Worm (Caenorhabditis elegans): ENCODE results near the gene srlf-1.

Gene srlf-1

DNA sequence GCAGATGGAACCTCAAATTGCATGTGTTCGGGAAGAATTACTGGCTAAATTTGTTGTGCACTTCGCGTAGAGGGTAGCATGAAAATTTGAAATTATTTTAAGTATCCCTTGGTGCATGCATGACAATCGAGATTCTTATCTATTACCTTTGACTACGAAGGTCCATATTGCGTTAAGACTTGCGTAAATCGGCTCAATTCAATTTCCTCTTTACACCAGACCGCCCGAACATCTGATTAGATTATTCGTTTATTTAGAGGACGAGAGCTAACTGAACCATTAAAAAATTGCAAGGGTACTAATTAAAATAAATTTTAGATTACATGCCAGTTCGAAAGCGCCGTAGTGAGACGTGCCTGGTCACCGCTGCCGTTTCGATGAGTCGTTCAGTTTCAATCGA is 27.2 kb downstream of the srlf-1 start:
- 0 out of 2 replicates have a peak, but pooled peaks have one; percentile 7 for TF ChIP-seq hsf-1 (GFP tag; IDR thresholded peaks at IDR 0.05)
- no peak for TF ChIP-seq K12H6.12 (tag; optimal IDR thresholded peaks at IDR 0.05)

DNA sequence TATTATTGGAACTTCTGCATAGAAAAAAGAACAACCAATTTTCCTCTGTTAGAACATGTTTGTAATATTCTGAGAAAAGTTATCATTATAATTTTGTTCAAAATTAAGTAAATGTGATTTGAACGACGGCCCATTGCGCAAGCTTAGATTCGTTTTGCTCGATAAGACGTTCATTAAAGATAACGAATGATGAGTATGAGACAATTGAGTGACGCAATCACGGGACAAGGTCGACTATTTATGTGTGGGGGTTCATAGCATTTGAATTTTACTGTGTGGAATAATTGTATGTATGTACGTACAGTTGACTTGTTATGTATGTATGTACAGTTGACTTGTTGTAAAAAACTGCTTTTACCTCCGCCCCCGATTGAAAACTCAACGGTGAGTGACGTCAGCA is 29.0 kb downstream of the srlf-1 start:
- TF ChIP-seq zfh-2 (GFP tag; conservative IDR thresholded peaks at IDR 0.05) (no peak), snpc-1.3 (tag; optimal IDR thresholded peaks at IDR 0.05; ENCODE audit: insufficient read depth) (no peak), F33H1.4 (GFP tag; IDR thresholded peaks at IDR 0.05) (no peak), ccch-3 (GFP tag; optimal IDR thresholded peaks at IDR 0.05) (no peak), ceh-100 (GFP tag; IDR thresholded peaks at IDR 0.05) (no peak), F57A8.1 (GFP tag; optimal IDR thresholded peaks at IDR 0.05) (no peak), egl-18 (GFP tag; IDR thresholded peaks at IDR 0.05) (no peak), C17E4.6 (GFP tag; IDR thresholded peaks at IDR 0.05) (no peak), egrh-3 (GFP tag; IDR thresholded peaks at IDR 0.05) (no peak), aptf-2 (GFP tag; conservative IDR thresholded peaks at IDR 0.05) (no peak), T26A5.8 (tag; optimal IDR thresholded peaks at IDR 0.05) (no peak), hsf-1 (GFP tag; IDR thresholded peaks at IDR 0.05) (no peak)

DNA sequence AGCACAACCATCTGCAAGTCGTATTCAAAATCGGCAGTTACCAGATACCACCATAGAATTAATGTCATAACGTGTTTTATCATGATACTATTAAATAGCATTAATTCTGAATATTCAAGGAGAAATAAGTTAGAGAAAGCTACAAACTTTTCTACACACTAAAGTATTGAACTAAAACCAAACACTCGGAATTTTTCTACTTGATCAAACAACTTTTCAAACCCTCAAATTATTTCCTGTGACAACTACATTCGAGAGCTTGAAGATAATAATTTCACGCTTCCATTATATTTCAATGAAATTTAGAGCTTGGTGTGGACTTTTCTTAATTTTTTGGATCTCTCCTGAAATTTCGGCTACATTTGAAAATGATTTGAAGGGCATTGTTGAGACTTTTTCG is 32.1 kb downstream of the srlf-1 start, which contains the start of gene irld-47:
Gene irld-47 (minus strand): TSS at position 101 of the 400 bp plus-strand sequence.
- no peak for TF ChIP-seq hlh-12 (tag; optimal IDR thresholded peaks at IDR 0.05)
- no peak for TF ChIP-seq madf-8 (GFP tag; conservative IDR thresholded peaks at IDR 0.05)
- TF ChIP-seq repo-1 (tag; optimal IDR thresholded peaks at IDR 0.05): no peak
- no peak for TF ChIP-seq F23B12.7 (tag; optimal IDR thresholded peaks at IDR 0.05; ENCODE audit: insufficient read depth)
- TF ChIP-seq ceh-27 (GFP tag; optimal IDR thresholded peaks at IDR 0.05): no peak
- TF ChIP-seq ztf-26 (tag; optimal IDR thresholded peaks at IDR 0.05): no peak
- TF ChIP-seq dpff-1 (tag; optimal IDR thresholded peaks at IDR 0.05): no peak
- TF ChIP-seq ztf-28 (GFP tag; IDR thresholded peaks at IDR 0.05): no peak
- TF ChIP-seq zim-3 (tag; optimal IDR thresholded peaks at IDR 0.05): no peak
- TF ChIP-seq Y53F4B.3 (GFP tag; IDR thresholded peaks at IDR 0.05): no peak
- TF ChIP-seq F10E7.11 (tag; optimal IDR thresholded peaks at IDR 0.05): no peak
- TF ChIP-seq F55B11.4 (tag; optimal IDR thresholded peaks at IDR 0.05; ENCODE audit: borderline replicate concordance, insufficient read depth): no peak
- TF ChIP-seq nfya-1 (tag; optimal IDR thresholded peaks at IDR 0.05; ENCODE audit: borderline replicate concordance, insufficient read depth): no peak
- TF ChIP-seq unc-130 (GFP tag; optimal IDR thresholded peaks at IDR 0.05): no peak
- TF ChIP-seq let-526 (GFP tag; IDR thresholded peaks at IDR 0.05): no peak
- TF ChIP-seq ztf-6 (GFP tag; IDR thresholded peaks at IDR 0.05): no peak

DNA sequence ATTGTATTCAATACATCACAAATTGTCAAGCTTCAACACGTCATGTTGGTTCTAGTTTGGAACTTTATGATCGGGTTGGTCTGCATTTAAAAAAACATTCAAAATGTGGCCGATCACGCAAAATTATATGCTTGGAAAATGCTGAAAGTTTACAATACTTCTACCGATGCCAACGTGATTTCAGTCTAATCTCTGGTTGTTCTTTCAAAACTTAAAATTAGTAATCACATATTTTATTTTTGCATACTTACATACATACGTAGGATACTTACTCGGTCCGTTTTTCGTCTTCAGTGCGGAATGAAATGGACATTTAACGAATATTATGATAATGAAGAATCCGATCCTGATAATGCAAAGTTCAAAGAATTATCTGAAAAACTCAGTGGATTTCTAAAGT is 34.7 kb downstream of the srlf-1 start, which contains the start of gene srw-62:
Gene srw-62 (plus strand): TSS at position 301 of the 400 bp plus-strand sequence.
- TF ChIP-seq unc-130 (GFP tag; optimal IDR thresholded peaks at IDR 0.05): no peak
- no peak for TF ChIP-seq hlh-12 (tag; optimal IDR thresholded peaks at IDR 0.05)
- no peak for TF ChIP-seq efl-1 (GFP tag; optimal IDR thresholded peaks at IDR 0.05)
- TF ChIP-seq egrh-3 (GFP tag; IDR thresholded peaks at IDR 0.05): no peak
- TF ChIP-seq Y56A3A.18 (GFP tag; IDR thresholded peaks at IDR 0.05): no peak
- TF ChIP-seq C06A6.2 (GFP tag; conservative IDR thresholded peaks at IDR 0.05): no peak
- TF ChIP-seq ets-4 (GFP tag; optimal IDR thresholded peaks at IDR 0.05): no peak
- TF ChIP-seq Y53F4B.3 (GFP tag; IDR thresholded peaks at IDR 0.05): no peak

DNA sequence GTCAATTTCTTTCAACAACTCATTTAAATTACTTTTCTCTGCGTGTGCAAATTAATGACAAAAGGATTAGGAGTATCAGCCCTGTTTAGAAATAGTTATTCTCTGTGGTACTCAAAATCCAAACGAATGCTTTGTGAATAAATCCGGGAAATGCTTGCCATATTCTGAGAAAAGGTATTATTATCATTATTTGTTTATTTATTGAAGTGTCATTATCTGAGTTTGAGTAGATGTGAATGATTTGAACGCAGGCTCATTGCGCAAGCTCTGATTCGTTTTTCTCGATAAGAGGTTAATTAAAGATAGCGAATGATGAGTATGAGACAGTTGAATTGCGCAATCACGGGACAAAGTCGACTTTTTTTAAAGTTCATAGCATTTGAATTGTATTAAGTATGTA is 37.5 kb downstream of the srlf-1 start:
- TF ChIP-seq madf-3 (GFP tag; IDR thresholded peaks at IDR 0.05) (no peak), mes-4 (tag; optimal IDR thresholded peaks at IDR 0.05) (no peak), ztf-6 (GFP tag; IDR thresholded peaks at IDR 0.05) (no peak), ceh-100 (GFP tag; IDR thresholded peaks at IDR 0.05) (no peak), tbp1 (GFP tag; optimal IDR thresholded peaks at IDR 0.05) (no peak), atf-7 (tag; optimal IDR thresholded peaks at IDR 0.05) (no peak), ceh-58 (GFP tag; IDR thresholded peaks at IDR 0.05) (no peak), snpc-4 (GFP tag; optimal IDR thresholded peaks at IDR 0.05) (no peak), snpc-4 (tag; optimal IDR thresholded peaks at IDR 0.05) (no peak), unc-62 (GFP tag; optimal IDR thresholded peaks at IDR 0.05) (no peak), nhr-179 (tag; optimal IDR thresholded peaks at IDR 0.05) (no peak), lin-54 (GFP tag; optimal IDR thresholded peaks at IDR 0.05) (no peak), ztf-22 (GFP tag; optimal IDR thresholded peaks at IDR 0.05) (no peak)
